Fruit fly (Drosophila melanogaster) whole organism, embryonic: ENCODE measurements around the gene RpL37A.

Experiments
- CG17361 ChIP-seq: fragments of 200-800 bp; sonication (Bioruptor generic); IDR thresholded peaks from 3 replicates; pipeline ENCODE4 v1.3.6; 2022; ENCODE audit warnings: missing biosample characterization, missing genetic modification characterization
- CG7786 ChIP-seq: fragments of 200-800 bp; sonication (Bioruptor generic); optimal IDR thresholded peaks from 2 replicates; lab custom pipeline; 2016; ENCODE audit warnings: missing biosample characterization, missing genetic modification characterization
- Med ChIP-seq: fragments of 200-800 bp; sonication (Bioruptor generic); peaks from one replicate; lab custom pipeline; 2016; ENCODE audit warnings: missing biosample characterization, missing genetic modification characterization, mild to moderate bottlenecking, inconsistent platforms, moderate library complexity
- gcm2 ChIP-seq: fragments of 200-800 bp; sonication (Bioruptor generic); optimal IDR thresholded peaks from 2 replicates; lab custom pipeline; 2016; ENCODE audit warnings: missing biosample characterization, missing genetic modification characterization
- oc ChIP-seq: fragments of 200-800 bp; sonication (Bioruptor generic); optimal IDR thresholded peaks from 2 replicates; lab custom pipeline; 2018; ENCODE audit warnings: missing biosample characterization, mild to moderate bottlenecking, missing genetic modification characterization, moderate library complexity

DNA sequence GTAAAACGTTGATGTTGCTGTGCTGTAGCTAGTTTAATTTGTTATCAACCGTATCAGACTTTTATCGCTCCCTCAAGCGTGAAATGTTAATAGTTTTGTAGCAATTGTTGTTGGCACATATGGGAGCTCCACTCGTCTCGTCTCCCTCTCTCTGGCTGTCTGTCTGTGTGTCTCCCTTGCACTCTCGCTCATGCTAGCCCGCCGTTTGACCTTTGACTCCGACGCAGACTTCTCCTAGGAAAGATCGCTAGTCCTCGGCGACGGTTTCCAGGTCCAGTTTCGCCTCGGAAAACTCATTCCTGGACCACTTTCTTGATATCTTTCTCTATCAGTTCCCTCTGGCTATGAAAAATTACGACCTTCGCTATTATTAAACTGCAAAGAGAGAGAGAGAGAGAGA lies 8.4 kb downstream of the RpL37A start:
- TF ChIP-seq CG7786 = no peak
- no peak for TF ChIP-seq Med (GFP tag; lab: Kevin White, UChicago)
- TF ChIP-seq gcm2 (GFP tag; lab: Kevin White, UChicago) = no peak
- no peak for TF ChIP-seq oc
- TF ChIP-seq CG17361 = no peak
